Fruit fly (Drosophila melanogaster): ENCODE results near the gene CG31676.

The CG31676 gene

dm6 chr2L:20868921-20869320, 28.4 kb downstream of the CG31676 start (continued):
- TF ChIP-seq klu (GFP tag; IDR thresholded peaks at IDR 0.05) (no peak), CG11456 (GFP tag; IDR thresholded peaks at IDR 0.05) (no peak), CG1602 (GFP tag; optimal IDR thresholded peaks at IDR 0.05) (no peak), bsh (GFP tag; optimal IDR thresholded peaks at IDR 0.05) (no peak), gro (GFP tag; optimal IDR thresholded peaks at IDR 0.05) (no peak), CG9727 (GFP tag; optimal IDR thresholded peaks at IDR 0.05) (no peak), HmgZ (tag; optimal IDR thresholded peaks at IDR 0.05) (peak; percentile 9), CG34422 (GFP tag; IDR thresholded peaks at IDR 0.05) (no peak), row (GFP tag; IDR thresholded peaks at IDR 0.05) (no peak), CG2889 (GFP tag; IDR thresholded peaks at IDR 0.05) (no peak), TFAM (GFP tag; optimal IDR thresholded peaks at IDR 0.05) (no peak), CG4854 (GFP tag; optimal IDR thresholded peaks at IDR 0.05) (no peak), Ptx1 (GFP tag; IDR thresholded peaks at IDR 0.05) (no peak), ewg (GFP tag; optimal IDR thresholded peaks at IDR 0.05) (no peak), CG4360 (GFP tag; IDR thresholded peaks at IDR 0.05) (no peak), Atf3 (GFP tag; optimal IDR thresholded peaks at IDR 0.05) (no peak), bigmax (GFP tag; optimal IDR thresholded peaks at IDR 0.05) (no peak), CG12219 (GFP tag; optimal IDR thresholded peaks at IDR 0.05) (no peak)

dm6 chr2L:20869804-20870295, 29.3 kb downstream of the CG31676 start, which contains the start of gene CG14401:
TSS of gene CG14401 (plus strand) at chr2L:20869854.
- no peak for TF ChIP-seq lbe (GFP tag; optimal IDR thresholded peaks at IDR 0.05)
- no peak for TF ChIP-seq CG11085 (GFP tag; IDR thresholded peaks at IDR 0.05)
- no peak for TF ChIP-seq CG8290 (GFP tag; optimal IDR thresholded peaks at IDR 0.05)
- peak in 1 of 2 experiments; percentile 44 for TF ChIP-seq CG8290 (tag; optimal IDR thresholded peaks at IDR 0.05)
- no peak for TF ChIP-seq CG3726 (GFP tag; IDR thresholded peaks at IDR 0.05)
- TF ChIP-seq CG30431 (GFP tag; optimal IDR thresholded peaks at IDR 0.05), result no peak
- no peak for TF ChIP-seq Hr51 (GFP tag; optimal IDR thresholded peaks at IDR 0.05)
- peak; percentile 20; the same call in 1 of the 2 replicates for TF ChIP-seq MBD-R2 (GFP tag; IDR thresholded peaks at IDR 0.05)
- TF ChIP-seq Spps (tag; optimal IDR thresholded peaks at IDR 0.05), result no peak
- TF ChIP-seq ac (GFP tag; optimal IDR thresholded peaks at IDR 0.05), result no peak
- TF ChIP-seq oc (tag; optimal IDR thresholded peaks at IDR 0.05), result no peak
- 0 out of 4 replicates have a peak, but pooled peaks have one; percentile 64 for TF ChIP-seq chinmo (GFP tag; IDR thresholded peaks at IDR 0.05; ENCODE audit: partially characterized antibody)
- TF ChIP-seq emc (GFP tag; optimal IDR thresholded peaks at IDR 0.05), result no peak
- TF ChIP-seq CG14014 (GFP tag; IDR thresholded peaks at IDR 0.05), result no peak
- TF ChIP-seq ttk (GFP tag; IDR thresholded peaks at IDR 0.05), result no peak
- TF ChIP-seq hkb (optimal IDR thresholded peaks at IDR 0.05), result no peak
- 0 out of 2 replicates have a peak, but pooled peaks have one; percentile 25 for TF ChIP-seq hkb (GFP tag; IDR thresholded peaks at IDR 0.05)
- TF ChIP-seq Med (GFP tag), result peak; percentile 66
- TF ChIP-seq crol (GFP tag; IDR thresholded peaks at IDR 0.05), result no peak
- TF ChIP-seq bab2 (GFP tag; optimal IDR thresholded peaks at IDR 0.05), result no peak
- peak; percentile 64 for TF ChIP-seq sd (tag; optimal IDR thresholded peaks at IDR 0.05)
- no peak for TF ChIP-seq danr (GFP tag; IDR thresholded peaks at IDR 0.05)
- TF ChIP-seq NK7.1 (GFP tag; optimal IDR thresholded peaks at IDR 0.05), result no peak
- no peak for TF ChIP-seq CG12104 (GFP tag; optimal IDR thresholded peaks at IDR 0.05)
- 0 out of 3 replicates have a peak, but pooled peaks have one; percentile 42 for TF ChIP-seq Dbx (GFP tag; IDR thresholded peaks at IDR 0.05)
- TF ChIP-seq CG16779 (GFP tag; IDR thresholded peaks at IDR 0.05), result 0 out of 2 replicates have a peak, but pooled peaks have one; percentile 55
- TF ChIP-seq CG4328 (GFP tag; optimal IDR thresholded peaks at IDR 0.05), result no peak
- no peak for TF ChIP-seq pan (optimal IDR thresholded peaks at IDR 0.05)
- peak in 1 of 2 experiments; percentile 25 for TF ChIP-seq pan (GFP tag; optimal IDR thresholded peaks at IDR 0.05 in 1 of 2, IDR thresholded peaks at IDR 0.05 in 1 of 2)
- TF ChIP-seq CG9932 (GFP tag; IDR thresholded peaks at IDR 0.05), result no peak
- TF ChIP-seq croc (GFP tag; conservative IDR thresholded peaks at IDR 0.05), result no peak
- no peak for TF ChIP-seq Taf1 (GFP tag; IDR thresholded peaks at IDR 0.05)
- TF ChIP-seq Bgb (GFP tag; IDR thresholded peaks at IDR 0.05; ENCODE audit: partially characterized antibody), result peak; percentile 26; the same call in 1 of the 2 replicates
- peak; percentile 41 for TF ChIP-seq cwo (GFP tag; optimal IDR thresholded peaks at IDR 0.05)
- no peak for TF ChIP-seq CG4360 (GFP tag; IDR thresholded peaks at IDR 0.05)

Measured in whole organism, embryonic.